Worm (Caenorhabditis elegans) whole organism, L4/young adult: Measurements from ENCODE around the gene rfip-2.

Experiments
- W03F9.2 ChIP-seq: fragments of 150-350 bp; optimal IDR thresholded peaks from 2 replicates; lab custom pipeline; 2014; ENCODE audit warnings: missing biosample characterization, missing genetic modification characterization
- dao-5 ChIP-seq: sonication (generic microtip); optimal IDR thresholded peaks from 2 replicates; lab custom pipeline; 2016; ENCODE audit warnings: missing genotype, missing genetic modification characterization, moderate library complexity, missing compliant biosample characterization
- him-1 ChIP-seq: sonication (generic microtip); optimal IDR thresholded peaks from 2 replicates; lab custom pipeline; 2016; ENCODE audit warnings: missing genotype, missing genetic modification reagents, missing genetic modification characterization, missing compliant biosample characterization

DNA sequence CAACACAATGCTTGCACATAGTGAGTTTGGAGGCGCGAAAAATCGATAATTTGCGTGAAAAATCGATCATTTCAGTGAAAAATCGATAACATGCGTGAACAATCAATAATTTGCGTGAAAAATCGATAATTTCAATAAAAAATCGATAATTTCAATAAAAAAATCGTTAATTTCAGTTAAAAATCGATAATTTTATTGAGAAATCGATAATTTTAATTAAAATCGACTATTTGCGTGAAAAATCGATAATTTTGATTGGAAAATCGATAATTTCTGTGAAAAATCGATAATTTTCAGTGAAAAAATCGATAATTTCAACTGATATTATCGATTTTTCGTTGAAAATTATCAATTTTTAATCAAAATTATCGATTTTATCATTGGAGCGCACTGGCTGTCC is 416 bp downstream of the rfip-2 start:
- TF ChIP-seq dao-5 (tag; lab: Kevin White, UChicago) (no peak), him-1 (tag; lab: Kevin White, UChicago) (no peak), W03F9.2 (tag; lab: Kevin White, UChicago) (no peak)
